Worm (Caenorhabditis elegans) whole organism, L2 larva: ENCODE results near the gene sqst-2.
A peak's percentile ranks its signal among the peaks of the same experiment; 100 is the strongest.

ENCODE experiments used
- R02D3.7 ChIP-seq: fragments of 150-350 bp; optimal IDR thresholded peaks from 2 replicates; lab custom pipeline; 2014; ENCODE audit warnings: missing biosample characterization, missing genetic modification characterization
- ZK546.5 ChIP-seq: sonication (generic microtip); optimal IDR thresholded peaks from 2 replicates; lab custom pipeline; 2017; ENCODE audit warnings: missing biosample characterization, missing genetic modification characterization
- aly-2 ChIP-seq: fragments of 150-350 bp; optimal IDR thresholded peaks from 2 replicates; lab custom pipeline; 2014; ENCODE audit warnings: missing biosample characterization, missing genetic modification characterization
- blmp-1 ChIP-seq: sonication (generic microtip); optimal IDR thresholded peaks from 2 replicates; lab custom pipeline; 2017; ENCODE audit warnings: missing genetic modification characterization, mild to moderate bottlenecking, missing compliant biosample characterization, antibody characterized with exemption, moderate library complexity; ENCODE audit not compliant: insufficient read depth
- ceh-16 ChIP-seq: fragments of 150-350 bp; optimal IDR thresholded peaks from 2 replicates; lab custom pipeline; 2014; ENCODE audit warnings: missing biosample characterization, missing genetic modification characterization
- ceh-82 ChIP-seq: fragments of 150-350 bp; optimal IDR thresholded peaks from 2 replicates; lab custom pipeline; 2014; ENCODE audit warnings: missing biosample characterization, missing genetic modification characterization
- crh-2 ChIP-seq: sonication (generic microtip); optimal IDR thresholded peaks from 2 replicates; lab custom pipeline; 2017; ENCODE audit warnings: missing biosample characterization, missing genetic modification characterization
- dmd-4 ChIP-seq: sonication (generic microtip); optimal IDR thresholded peaks from 2 replicates; lab custom pipeline; 2017; ENCODE audit warnings: missing biosample characterization, missing genetic modification characterization
- elt-3 ChIP-seq: sonication (generic microtip); optimal IDR thresholded peaks from 2 replicates; lab custom pipeline; 2017; ENCODE audit warnings: missing biosample characterization, missing genetic modification characterization
- fos-1 ChIP-seq: fragments of 150-350 bp; optimal IDR thresholded peaks from 2 replicates; lab custom pipeline; 2014; ENCODE audit warnings: missing biosample characterization, missing genetic modification characterization
- mab-5 ChIP-seq: fragments of 150-350 bp; optimal IDR thresholded peaks from 2 replicates; lab custom pipeline; 2014; ENCODE audit warnings: missing biosample characterization, missing genetic modification characterization
- mdl-1 ChIP-seq, 2 experiments: fragments of 150-350 bp in 1 of 2; sonication (generic microtip) in 1 of 2; optimal IDR thresholded peaks; 2 replicates each; lab custom pipeline; 2017; ENCODE audit warnings: missing biosample characterization in 2 of 2, missing genetic modification characterization in 2 of 2
- nhr-237 ChIP-seq: fragments of 150-350 bp; optimal IDR thresholded peaks from 2 replicates; lab custom pipeline; 2014; ENCODE audit warnings: missing biosample characterization, missing genetic modification characterization
- nhr-25 ChIP-seq: fragments of 150-350 bp; sonication (generic microtip); optimal IDR thresholded peaks from 3 replicates; lab custom pipeline; 2014; ENCODE audit warnings: missing biosample characterization, missing genetic modification characterization
- nhr-77 ChIP-seq: fragments of 150-350 bp; optimal IDR thresholded peaks from 2 replicates; lab custom pipeline; 2014; ENCODE audit warnings: missing biosample characterization, missing genetic modification characterization
- peb-1 ChIP-seq: fragments of 150-350 bp; optimal IDR thresholded peaks from 2 replicates; lab custom pipeline; 2014; ENCODE audit warnings: missing biosample characterization, missing genetic modification characterization
- snpc-4 ChIP-seq: fragments of 150-350 bp; optimal IDR thresholded peaks from 2 replicates; lab custom pipeline; 2014; ENCODE audit warnings: missing biosample characterization, missing genetic modification characterization
- unc-39 ChIP-seq: fragments of 150-350 bp; optimal IDR thresholded peaks from 2 replicates; lab custom pipeline; 2014; ENCODE audit warnings: missing biosample characterization, missing genetic modification characterization
- unc-55 ChIP-seq: fragments of 150-350 bp; sonication (generic microtip); optimal IDR thresholded peaks from 3 replicates; lab custom pipeline; 2014; ENCODE audit warnings: missing biosample characterization, missing genetic modification reagents, missing genetic modification characterization
- unc-62 ChIP-seq: fragments of 150-350 bp; optimal IDR thresholded peaks from 2 replicates; lab custom pipeline; 2014; ENCODE audit warnings: missing biosample characterization, missing genetic modification reagents, missing genetic modification characterization
- ztf-1 ChIP-seq: fragments of 200-800 bp; sonication (Bioruptor generic); conservative IDR thresholded peaks from 2 replicates; pipeline ENCODE4 v1.3.6; 2022; ENCODE audit warnings: missing genetic modification characterization, missing compliant biosample characterization
- ztf-11 ChIP-seq: sonication (generic microtip); optimal IDR thresholded peaks from 2 replicates; lab custom pipeline; 2017; ENCODE audit warnings: missing biosample characterization, missing genetic modification characterization

sqst-2 gene

ce11 chrIV:7287474-7287873, 41.3 kb downstream of the sqst-2 start, which contains the start of gene F42C5.3:
Gene F42C5.3, minus strand, starts transcription at chrIV:7287574.
- TF ChIP-seq crh-2 (tag; lab: Kevin White, UChicago) = no peak
- TF ChIP-seq mab-5 (tag; lab: Kevin White, UChicago) = no peak
- no peak for TF ChIP-seq ceh-16 (tag; lab: Kevin White, UChicago)
- no peak for TF ChIP-seq ztf-11 (tag; lab: Kevin White, UChicago)
- no peak for TF ChIP-seq unc-62 (GFP tag; lab: Kevin White, UChicago)
- no peak for TF ChIP-seq snpc-4 (tag; lab: Kevin White, UChicago)
- no peak for TF ChIP-seq peb-1 (tag; lab: Kevin White, UChicago)
- no peak for TF ChIP-seq unc-39 (tag; lab: Kevin White, UChicago)
- TF ChIP-seq aly-2 (tag; lab: Kevin White, UChicago) = no peak

ce11 chrIV:7285839-7286238, 42.9 kb downstream of the sqst-2 start, which contains the start of gene C06E4.8:
Gene C06E4.8, minus strand, starts transcription at chrIV:7285875.
- TF ChIP-seq ceh-82 (tag; lab: Kevin White, UChicago) (no peak), fos-1 (tag; lab: Kevin White, UChicago) (peak; percentile 66), ztf-1 (GFP tag; lab: Robert Waterston, UW) (no peak), unc-55 (GFP tag; lab: Kevin White, UChicago) (no peak)

ce11 chrIV:7282957-7283356, 45.8 kb downstream of the sqst-2 start, which contains the start of gene C06E4.1:
Gene C06E4.1, plus strand, starts transcription at chrIV:7283257.
- no peak for TF ChIP-seq unc-62 (GFP tag; lab: Kevin White, UChicago)
- TF ChIP-seq ZK546.5 (tag; lab: Kevin White, UChicago) = no peak
- TF ChIP-seq elt-3 (tag; lab: Kevin White, UChicago) = no peak
- TF ChIP-seq nhr-25 (tag; lab: Kevin White, UChicago) = no peak
- no peak for TF ChIP-seq nhr-237 (tag; lab: Kevin White, UChicago)
- TF ChIP-seq mdl-1 (tag; optimal IDR thresholded peaks at IDR 0.05; lab: Kevin White, UChicago) = no peak
- no peak for TF ChIP-seq ztf-11 (tag; lab: Kevin White, UChicago)
- TF ChIP-seq nhr-77 (tag; lab: Kevin White, UChicago) = no peak
- no peak for TF ChIP-seq peb-1 (tag; lab: Kevin White, UChicago)
- no peak for TF ChIP-seq R02D3.7 (tag; lab: Kevin White, UChicago)
- no peak for TF ChIP-seq blmp-1
- no peak for TF ChIP-seq dmd-4 (tag; lab: Kevin White, UChicago)
